Fruit fly (Drosophila melanogaster) S2 (cell line): Measurements from ENCODE around the gene CG32988.

Source experiments
- CG8478 ChIP-seq: fragments of >200 bp; optimal IDR thresholded peaks from 2 replicates; lab custom pipeline; 2018
- CTCF ChIP-seq, 2 experiments: fragments of >200 bp; optimal IDR thresholded peaks; 2 replicates each; lab custom pipeline; 2018

The CG32988 gene

DNA sequence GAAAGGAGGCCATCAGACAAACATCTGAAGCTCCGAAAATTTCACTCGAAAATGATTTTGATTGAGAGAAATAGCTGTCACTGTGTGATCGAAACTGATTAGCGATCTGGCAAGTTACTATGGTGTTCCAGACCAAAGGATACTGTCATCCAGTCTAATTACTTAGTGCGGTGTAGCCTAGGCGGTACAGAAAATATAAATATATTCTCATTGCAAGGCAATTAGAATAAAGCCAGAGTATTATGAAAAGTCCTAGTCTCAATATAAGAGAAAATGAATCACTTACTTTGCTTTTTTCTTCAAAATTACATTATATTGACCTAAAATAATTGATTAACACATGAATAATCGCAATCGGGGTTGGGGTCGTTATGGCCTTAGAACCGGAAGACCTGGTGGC, at the start of gene CG32988:
Gene CG32988, plus strand, starts transcription at position 301 of the 400 bp plus-strand sequence.
- TF ChIP-seq CTCF (optimal IDR thresholded peaks at IDR 0.05; lab: Kevin White, UChicago) (no peak), CG8478 (lab: Kevin White, UChicago) (no peak)

dm6 chr2L:8817343-8817742, 47.3 kb upstream of the CG32988 start:
- no peak for TF ChIP-seq CG8478 (lab: Kevin White, UChicago)
- TF ChIP-seq CTCF (optimal IDR thresholded peaks at IDR 0.05; lab: Kevin White, UChicago): no peak

DNA sequence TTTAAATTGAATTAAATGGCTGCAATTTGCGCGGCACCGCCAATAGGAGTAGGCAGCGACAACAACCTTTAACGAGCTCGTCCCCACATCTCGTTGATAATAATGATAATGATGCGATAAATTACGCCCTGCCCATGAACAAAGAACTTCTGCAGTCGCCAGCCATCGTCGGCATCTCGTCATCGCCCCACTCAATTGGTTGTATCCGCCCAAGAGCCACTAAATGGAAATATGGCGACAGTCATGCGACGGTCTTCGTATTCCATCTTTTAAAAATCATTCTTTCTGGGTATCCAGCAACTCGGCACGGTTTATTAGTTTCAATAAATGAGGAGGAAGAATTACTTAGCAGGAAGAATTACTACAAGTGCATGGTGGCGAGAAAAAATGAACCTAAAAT, 44.1 kb upstream of the CG32988 start:
- no peak for TF ChIP-seq CTCF (optimal IDR thresholded peaks at IDR 0.05; lab: Kevin White, UChicago)
- TF ChIP-seq CG8478 (lab: Kevin White, UChicago): no peak

dm6 chr2L:8825222-8825869, 39.3 kb upstream of the CG32988 start, which contains the start of gene SoxN:
Gene SoxN (plus strand): TSS chr2L:8825645.
- TF ChIP-seq CTCF (optimal IDR thresholded peaks at IDR 0.05; lab: Kevin White, UChicago) (peak in 1 of 2 experiments; percentile 32), CG8478 (lab: Kevin White, UChicago) (no peak)

- TF ChIP-seq CG8478 (lab: Kevin White, UChicago) (no peak), CTCF (optimal IDR thresholded peaks at IDR 0.05; lab: Kevin White, UChicago) (no peak)
Observed at dm6 chr2L:8828387-8828786, 36.3 kb upstream of the CG32988 start.

DNA sequence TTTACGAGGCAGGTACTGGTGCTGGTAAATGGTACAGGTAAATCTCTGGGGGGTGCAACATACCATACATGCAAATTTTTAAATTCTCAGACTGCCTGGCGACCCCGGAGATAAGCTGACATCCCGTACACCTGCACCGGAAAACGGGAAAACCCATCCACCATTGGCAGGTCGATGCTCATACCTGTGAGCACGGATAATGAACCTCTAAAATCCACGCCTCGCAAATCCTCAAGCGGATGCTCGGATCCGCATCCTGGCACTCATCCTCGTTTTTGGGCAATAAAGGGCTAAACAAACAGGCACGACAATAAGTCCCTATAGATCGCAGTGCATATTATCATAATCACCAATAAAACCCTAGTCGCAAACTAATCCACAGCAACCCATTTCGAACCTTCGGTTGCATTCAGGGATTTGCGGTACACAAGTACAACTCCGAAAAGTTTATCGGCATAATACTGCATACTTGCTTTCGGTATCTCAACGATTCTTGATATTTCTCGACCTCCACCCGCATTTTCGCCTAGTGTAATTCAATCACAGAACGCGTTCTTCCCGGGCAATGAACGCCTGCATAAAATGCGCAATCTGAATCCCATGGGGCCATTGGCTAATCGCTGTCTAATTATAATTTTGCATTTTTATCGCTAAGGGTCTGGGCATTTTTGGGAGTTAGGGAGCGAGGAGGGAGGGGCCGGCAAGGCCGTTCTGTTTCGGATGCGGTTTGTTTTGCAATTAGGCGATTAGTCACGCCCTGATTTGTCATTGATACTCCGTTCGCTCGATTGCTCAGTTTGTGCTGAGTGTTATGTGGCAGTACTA, 32.1 kb upstream of the CG32988 start:
- TF ChIP-seq CTCF (optimal IDR thresholded peaks at IDR 0.05; lab: Kevin White, UChicago) (no peak), CG8478 (lab: Kevin White, UChicago) (no peak)

DNA sequence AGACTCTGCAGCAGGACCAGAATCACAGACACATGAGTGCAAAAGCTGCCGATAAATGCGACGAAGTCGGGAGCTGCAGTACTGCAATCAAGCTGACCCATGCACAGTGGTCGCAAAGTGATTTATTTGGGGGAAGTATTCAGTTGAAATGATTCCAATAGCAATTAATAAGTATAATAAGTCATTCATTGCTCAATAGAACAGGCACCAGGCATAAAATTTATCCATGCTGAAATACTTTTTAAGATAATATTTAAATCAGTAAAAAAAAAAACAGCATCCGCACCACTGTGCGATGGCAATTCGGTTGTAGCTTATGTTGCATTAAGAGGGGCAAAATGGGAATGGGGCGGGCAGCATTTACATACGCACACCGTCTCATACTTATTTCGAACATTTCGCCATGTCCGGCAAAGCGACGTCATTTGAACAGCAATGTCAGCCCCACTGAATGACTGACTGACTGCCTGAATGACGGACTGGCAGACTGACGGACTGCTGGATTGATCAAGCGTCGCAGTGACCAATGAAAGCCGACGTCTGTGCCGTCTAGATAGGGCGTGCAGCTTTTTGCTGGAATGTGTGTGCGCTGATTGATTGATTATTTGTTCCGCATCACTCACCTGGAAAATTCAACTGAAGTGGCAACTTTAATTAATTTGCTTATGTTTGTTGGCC, 29.7 kb upstream of the CG32988 start:
- TF ChIP-seq CTCF (optimal IDR thresholded peaks at IDR 0.05; lab: Kevin White, UChicago) (no peak), CG8478 (lab: Kevin White, UChicago) (no peak)

DNA sequence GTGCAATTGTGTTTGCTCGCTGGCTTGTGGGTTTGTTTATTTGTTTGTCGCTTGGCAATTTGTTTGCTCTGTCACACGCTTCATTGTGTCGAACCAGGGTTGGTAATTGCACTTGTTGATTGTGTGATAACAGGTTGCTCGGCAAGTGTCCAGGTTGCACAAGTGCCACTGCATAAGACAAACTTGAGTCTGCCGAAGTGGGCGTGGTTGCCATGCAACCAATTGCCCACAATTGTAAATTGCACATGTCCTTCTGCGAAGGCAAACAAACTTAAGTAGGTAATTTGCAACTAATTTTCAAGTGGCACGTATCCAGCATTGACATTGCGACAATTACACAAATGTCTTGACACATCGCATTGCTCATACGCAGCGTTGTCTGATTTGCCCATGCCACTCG, 25.5 kb upstream of the CG32988 start:
- TF ChIP-seq CTCF (optimal IDR thresholded peaks at IDR 0.05; lab: Kevin White, UChicago): no peak
- no peak for TF ChIP-seq CG8478 (lab: Kevin White, UChicago)

DNA sequence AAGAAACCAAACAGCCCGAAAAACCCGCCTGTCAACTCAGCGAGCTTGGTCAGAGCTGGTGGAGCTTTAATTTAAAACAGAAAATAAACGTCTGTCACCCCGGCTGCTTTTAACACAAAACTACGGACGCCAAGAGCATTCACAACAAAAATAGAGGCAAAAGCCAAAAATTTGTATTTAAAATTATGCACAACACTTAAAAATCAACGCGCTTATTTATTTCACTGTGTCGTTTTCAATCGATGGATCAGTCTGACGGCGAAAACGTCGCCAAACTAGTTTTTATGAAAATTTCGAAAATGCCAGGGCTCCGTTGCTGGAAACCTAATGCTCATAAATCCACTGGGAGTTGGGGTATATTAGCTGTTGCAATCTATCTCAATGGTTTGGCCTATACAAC, 23.9 kb upstream of the CG32988 start:
- TF ChIP-seq CG8478 (lab: Kevin White, UChicago): no peak
- no peak for TF ChIP-seq CTCF (optimal IDR thresholded peaks at IDR 0.05; lab: Kevin White, UChicago)

DNA sequence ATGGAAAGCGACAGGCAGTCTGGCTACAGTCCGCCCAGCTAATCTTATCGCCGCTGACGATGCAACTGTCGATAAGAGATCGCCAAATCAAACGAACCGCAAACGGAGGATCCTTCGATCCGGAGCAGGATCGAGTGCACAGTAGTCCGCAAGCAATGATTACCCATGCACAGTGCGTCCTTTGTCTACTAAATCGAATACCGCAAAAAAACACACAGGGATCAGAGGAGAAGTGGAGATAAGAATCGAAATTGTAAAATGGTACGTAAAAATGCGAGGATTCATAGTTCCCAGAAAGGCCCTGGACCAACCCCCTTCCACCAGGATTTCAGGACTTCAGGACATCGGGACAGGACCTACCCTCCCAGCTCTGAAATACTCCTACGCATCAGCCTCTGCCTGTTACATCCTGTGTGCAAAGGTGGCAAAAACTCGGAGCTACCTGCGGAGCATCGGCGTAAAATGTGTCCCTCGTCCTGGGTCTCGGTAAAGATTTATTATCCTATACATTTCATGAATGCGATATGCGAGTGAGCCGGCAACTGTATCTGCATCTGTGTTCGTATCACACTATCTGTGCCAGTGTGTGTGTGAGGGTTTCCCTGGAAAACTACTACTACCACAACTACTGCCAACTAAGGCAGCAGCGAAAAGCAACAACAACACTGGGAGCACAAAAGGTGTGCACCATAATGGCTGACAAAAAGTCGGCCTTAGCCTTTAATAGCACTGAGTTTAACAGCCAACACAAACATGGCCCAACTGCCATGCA, 23.0 kb upstream of the CG32988 start:
- TF ChIP-seq CG8478 (lab: Kevin White, UChicago) (no peak), CTCF (optimal IDR thresholded peaks at IDR 0.05; lab: Kevin White, UChicago) (no peak)

DNA sequence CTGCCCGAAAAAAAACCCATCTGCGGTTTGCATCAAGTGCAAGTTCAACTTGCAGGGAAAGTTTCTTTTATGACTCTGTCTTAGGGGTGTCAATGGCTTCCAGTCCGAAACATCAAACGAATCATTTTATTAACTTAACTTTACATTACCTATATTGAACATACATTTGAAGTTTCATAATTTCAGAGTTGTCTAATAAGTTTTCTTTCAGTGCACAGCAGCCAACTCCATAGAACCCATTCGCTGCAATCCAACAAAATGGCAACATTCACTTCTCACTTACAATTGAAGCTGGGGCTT, 22.5 kb upstream of the CG32988 start:
- TF ChIP-seq CG8478 (lab: Kevin White, UChicago) (no peak), CTCF (optimal IDR thresholded peaks at IDR 0.05; lab: Kevin White, UChicago) (no peak)

DNA sequence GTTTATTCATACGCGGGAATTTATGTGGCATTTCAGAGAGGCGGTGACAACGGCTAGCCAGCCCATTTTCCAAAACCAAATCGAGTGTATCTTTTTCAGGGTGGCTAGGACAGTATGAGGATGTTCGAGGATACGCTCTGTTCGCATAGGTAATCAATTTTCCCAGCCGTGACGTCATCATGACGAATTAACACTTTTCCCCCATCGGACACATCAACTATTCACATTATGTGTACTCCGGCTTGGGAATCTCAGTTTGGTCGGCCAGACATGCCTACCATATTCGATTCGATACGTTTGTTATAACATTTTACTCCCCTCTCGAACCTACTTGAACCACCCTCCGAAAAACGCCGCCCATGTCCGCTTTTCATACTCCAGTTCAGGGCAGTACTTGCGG, 21.1 kb upstream of the CG32988 start:
- no peak for TF ChIP-seq CG8478 (lab: Kevin White, UChicago)
- TF ChIP-seq CTCF (optimal IDR thresholded peaks at IDR 0.05; lab: Kevin White, UChicago): no peak

DNA sequence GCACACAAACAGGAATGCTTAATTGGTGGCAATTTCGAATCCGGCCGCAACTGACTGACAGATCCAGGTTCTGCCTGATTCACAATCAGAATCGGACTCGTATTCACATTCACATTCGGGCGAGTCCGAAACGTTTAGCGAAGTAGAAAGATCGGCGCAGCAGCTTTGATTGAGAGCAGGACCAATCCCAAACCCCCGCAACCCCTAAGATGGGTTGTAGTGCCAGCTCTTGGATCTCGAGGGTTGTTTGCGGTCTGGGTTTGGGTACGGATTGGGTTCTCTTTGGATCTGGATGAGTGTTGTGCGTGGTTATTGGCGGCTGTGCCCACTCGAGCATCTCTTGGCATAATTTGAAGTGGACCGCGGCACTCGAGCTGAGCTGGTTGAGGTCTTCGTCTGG, 20.0 kb upstream of the CG32988 start:
- no peak for TF ChIP-seq CTCF (optimal IDR thresholded peaks at IDR 0.05; lab: Kevin White, UChicago)
- no peak for TF ChIP-seq CG8478 (lab: Kevin White, UChicago)

- TF ChIP-seq CG8478 (lab: Kevin White, UChicago): no peak
- no peak for TF ChIP-seq CTCF (optimal IDR thresholded peaks at IDR 0.05; lab: Kevin White, UChicago)
Observed at dm6 chr2L:8845931-8846330, 18.7 kb upstream of the CG32988 start.
